Worm (Caenorhabditis elegans): Measurements from ENCODE around the gene col-72.

DNA sequence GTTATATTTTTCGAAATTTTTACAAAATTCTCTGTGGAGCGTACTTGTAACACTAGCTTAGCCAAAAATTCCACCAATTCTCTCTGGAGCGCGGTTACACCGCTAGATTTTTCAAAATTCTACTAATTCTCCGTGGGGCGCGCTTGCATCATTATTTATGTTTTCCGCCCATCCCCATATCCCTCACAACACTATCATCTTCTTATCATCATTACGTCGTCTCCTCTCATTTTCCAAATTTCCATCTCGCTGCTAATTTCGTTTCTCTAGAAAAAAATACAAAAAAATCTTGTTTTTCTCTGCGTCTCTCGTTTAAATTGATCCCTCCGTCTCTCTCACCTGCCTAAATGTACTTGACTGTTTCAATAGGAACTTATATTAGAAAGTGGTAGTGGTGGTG lies 31.3 kb upstream of the col-72 start:
- TF ChIP-seq duxl-1 (tag; optimal IDR thresholded peaks at IDR 0.05; ENCODE audit: poor library complexity) (no peak), T26A8.4 (GFP tag; IDR thresholded peaks at IDR 0.05) (no peak)

All from whole organism, L4 larva.